Fruit fly (Drosophila melanogaster): ENCODE results near the gene CG8010.

dm6 chrX:19299367-19299766, 30.7 kb upstream of the CG8010 start:
- no peak for TF ChIP-seq CG8301 (tag; optimal IDR thresholded peaks at IDR 0.05)
- no peak for TF ChIP-seq fd96Ca (GFP tag; IDR thresholded peaks at IDR 0.05)
- no peak; the same call in 1 of the 2 replicates for TF ChIP-seq CG12605 (GFP tag; IDR thresholded peaks at IDR 0.05)
- TF ChIP-seq EcR (GFP tag; optimal IDR thresholded peaks at IDR 0.05), result no peak
- no peak for TF ChIP-seq CG17806 (tag; optimal IDR thresholded peaks at IDR 0.05)
- no peak for TF ChIP-seq CG34367 (tag; optimal IDR thresholded peaks at IDR 0.05)
- TF ChIP-seq D1 (tag; optimal IDR thresholded peaks at IDR 0.05), result no peak
- TF ChIP-seq CG13204 (GFP tag; optimal IDR thresholded peaks at IDR 0.05), result no peak
- TF ChIP-seq Ets98B (GFP tag; IDR thresholded peaks at IDR 0.05), result no peak
- no peak for TF ChIP-seq CG32121 (GFP tag; IDR thresholded peaks at IDR 0.05)
- no peak for TF ChIP-seq CG9948 (tag; optimal IDR thresholded peaks at IDR 0.05)
- no peak for TF ChIP-seq CG4496 (GFP tag; IDR thresholded peaks at IDR 0.05)
- TF ChIP-seq Pif1B (GFP tag; optimal IDR thresholded peaks at IDR 0.05), result no peak
- TF ChIP-seq CG15710 (tag; optimal IDR thresholded peaks at IDR 0.05), result no peak

Measured in whole organism, pupa.